Fruit fly (Drosophila melanogaster) whole organism, embryonic: ENCODE results near the gene Pif1B.

Experiments used
- Atf3 ChIP-seq: fragments of 200-800 bp; sonication (Bioruptor generic); optimal IDR thresholded peaks from 3 replicates; lab custom pipeline; 2016; ENCODE audit warnings: missing biosample characterization, missing genetic modification characterization
- CG10147 ChIP-seq: fragments of 200-800 bp; sonication (Bioruptor generic); optimal IDR thresholded peaks from 2 replicates; lab custom pipeline; 2019; ENCODE audit warnings: missing biosample characterization, mild to moderate bottlenecking, missing genetic modification characterization, moderate library complexity
- CG11560 ChIP-seq: fragments of 200-800 bp; sonication (Bioruptor generic); IDR thresholded peaks from 3 replicates; pipeline ENCODE4 v1.3.6; 2022; ENCODE audit warnings: missing biosample characterization, missing genetic modification characterization
- CG12104 ChIP-seq: fragments of 200-800 bp; sonication (Bioruptor generic); optimal IDR thresholded peaks from 3 replicates; lab custom pipeline; 2016; ENCODE audit warnings: missing biosample characterization, missing genetic modification characterization
- CG12769 ChIP-seq: fragments of 200-800 bp; sonication (Bioruptor generic); optimal IDR thresholded peaks from 2 replicates; lab custom pipeline; 2019; ENCODE audit warnings: missing biosample characterization, mild to moderate bottlenecking, missing genetic modification characterization, moderate library complexity
- CG14710 ChIP-seq: fragments of 200-800 bp; sonication (Bioruptor generic); optimal IDR thresholded peaks from 3 replicates; lab custom pipeline; 2019; ENCODE audit warnings: missing biosample characterization, mild to moderate bottlenecking, missing genetic modification characterization, moderate library complexity
- CG16863 ChIP-seq: fragments of 200-800 bp; sonication (Bioruptor generic); optimal IDR thresholded peaks from 3 replicates; lab custom pipeline; 2016; ENCODE audit warnings: missing biosample characterization, missing genetic modification characterization
- CG17328 ChIP-seq: fragments of 200-800 bp; sonication (Bioruptor generic); IDR thresholded peaks from 2 replicates; pipeline ENCODE4 v1.3.6; 2022; ENCODE audit warnings: missing biosample characterization, missing genetic modification characterization
- CG17359 ChIP-seq: fragments of 200-800 bp; sonication (Bioruptor generic); optimal IDR thresholded peaks from 3 replicates; lab custom pipeline; 2018; ENCODE audit warnings: missing biosample characterization, mild to moderate bottlenecking, missing genetic modification characterization, moderate library complexity
- CG1832 ChIP-seq: fragments of 200-800 bp; sonication (Bioruptor generic); optimal IDR thresholded peaks from 2 replicates; lab custom pipeline; 2017; ENCODE audit warnings: missing biosample characterization, mild to moderate bottlenecking, missing genetic modification characterization, inconsistent platforms
- CG30403 ChIP-seq: fragments of 200-800 bp; sonication (Bioruptor generic); optimal IDR thresholded peaks from 3 replicates; lab custom pipeline; 2016; ENCODE audit warnings: missing biosample characterization, missing genetic modification characterization
- CG31365 ChIP-seq: fragments of 200-800 bp; sonication (Bioruptor generic); optimal IDR thresholded peaks from 2 replicates; lab custom pipeline; 2018; ENCODE audit warnings: missing biosample characterization, mild to moderate bottlenecking, missing genetic modification characterization
- CG31441 ChIP-seq: fragments of 200-800 bp; sonication (Bioruptor generic); IDR thresholded peaks from 2 replicates; pipeline ENCODE4 v1.3.6; 2022; ENCODE audit warnings: missing biosample characterization, missing genetic modification characterization
- CG34224 ChIP-seq: fragments of 200-800 bp; sonication (Bioruptor generic); IDR thresholded peaks from 3 replicates; pipeline ENCODE4 v1.3.6; 2022; ENCODE audit warnings: missing biosample characterization, missing genetic modification characterization; ENCODE audit not compliant: partially characterized antibody
- CG4328 ChIP-seq: fragments of 200-800 bp; sonication (Bioruptor generic); optimal IDR thresholded peaks from 3 replicates; lab custom pipeline; 2017; ENCODE audit warnings: missing biosample characterization, missing genetic modification reagents, missing genetic modification characterization
- CG5180 ChIP-seq: fragments of 200-800 bp; sonication (Bioruptor generic); optimal IDR thresholded peaks from 3 replicates; lab custom pipeline; 2017; ENCODE audit warnings: missing biosample characterization, missing genetic modification characterization, mild to moderate bottlenecking, moderate library complexity, missing genetic modification reagents
- CG6683 ChIP-seq: fragments of 200-800 bp; sonication (Bioruptor generic); optimal IDR thresholded peaks from 2 replicates; lab custom pipeline; 2017; ENCODE audit warnings: missing biosample characterization, mild to moderate bottlenecking, missing genetic modification characterization, missing genetic modification reagents
- CG6813 ChIP-seq: fragments of 200-800 bp; sonication (Bioruptor generic); optimal IDR thresholded peaks from 2 replicates; lab custom pipeline; 2017; ENCODE audit warnings: missing biosample characterization, missing genetic modification characterization, mild to moderate bottlenecking, moderate library complexity, missing genetic modification reagents
- CG7786 ChIP-seq: fragments of 200-800 bp; sonication (Bioruptor generic); optimal IDR thresholded peaks from 2 replicates; lab custom pipeline; 2016; ENCODE audit warnings: missing biosample characterization, missing genetic modification characterization
- CG7963 ChIP-seq: fragments of 200-800 bp; sonication (Bioruptor generic); IDR thresholded peaks from 3 replicates; pipeline ENCODE4 v1.3.6; 2022; ENCODE audit warnings: missing biosample characterization, missing genetic modification characterization; ENCODE audit not compliant: partially characterized antibody
- CG7987 ChIP-seq: fragments of 200-800 bp; sonication (Bioruptor generic); optimal IDR thresholded peaks from 2 replicates; lab custom pipeline; 2018; ENCODE audit warnings: missing biosample characterization, mild to moderate bottlenecking, missing genetic modification characterization, moderate library complexity
- CG8089 ChIP-seq: fragments of 200-800 bp; sonication (Bioruptor generic); optimal IDR thresholded peaks from 3 replicates; lab custom pipeline; 2016; ENCODE audit warnings: missing biosample characterization, missing genetic modification characterization
- CG9797 ChIP-seq: fragments of 200-800 bp; sonication (Bioruptor generic); optimal IDR thresholded peaks from 3 replicates; lab custom pipeline; 2018; ENCODE audit warnings: missing biosample characterization, mild to moderate bottlenecking, missing genetic modification characterization
- Dref ChIP-seq: fragments of 200-800 bp; sonication (Bioruptor generic); IDR thresholded peaks from 2 replicates; pipeline ENCODE4 v1.3.6; 2022; ENCODE audit warnings: missing biosample characterization, missing genetic modification characterization
- HHEX ChIP-seq: fragments of 200-800 bp; sonication (Bioruptor generic); optimal IDR thresholded peaks from 3 replicates; lab custom pipeline; 2017; ENCODE audit warnings: missing biosample characterization, mild to moderate bottlenecking, missing genetic modification characterization, missing genetic modification reagents
- HLH54F ChIP-seq: fragments of 200-800 bp; sonication (Bioruptor generic); optimal IDR thresholded peaks from 3 replicates; lab custom pipeline; 2016; ENCODE audit warnings: missing biosample characterization, missing genetic modification characterization
- Myb ChIP-seq: fragments of 200-800 bp; sonication (Bioruptor generic); optimal IDR thresholded peaks from 2 replicates; lab custom pipeline; 2016; ENCODE audit warnings: missing biosample characterization, missing genetic modification characterization
- NK7.1 ChIP-seq: fragments of 200-800 bp; sonication (Bioruptor generic); optimal IDR thresholded peaks from 3 replicates; lab custom pipeline; 2016; ENCODE audit warnings: missing biosample characterization, missing genetic modification characterization
- Poxn ChIP-seq: fragments of 200-800 bp; sonication (Bioruptor generic); IDR thresholded peaks from 2 replicates; pipeline ENCODE4 v1.3.6; 2022; ENCODE audit warnings: missing biosample characterization, missing genetic modification characterization
- Rx ChIP-seq: fragments of 200-800 bp; sonication (Bioruptor generic); IDR thresholded peaks from 2 replicates; pipeline ENCODE4 v1.3.6; 2022; ENCODE audit warnings: missing biosample characterization, missing genetic modification characterization
- Sry-β ChIP-seq: fragments of 200-800 bp; sonication (Bioruptor generic); optimal IDR thresholded peaks from 2 replicates; lab custom pipeline; 2018; ENCODE audit warnings: missing biosample characterization, mild to moderate bottlenecking, missing genetic modification characterization, moderate library complexity
- Sry-δ ChIP-seq: fragments of 200-800 bp; sonication (Bioruptor generic); optimal IDR thresholded peaks from 2 replicates; lab custom pipeline; 2016; ENCODE audit warnings: missing biosample characterization, missing genetic modification characterization
- Stat92E ChIP-seq, 3 experiments: fragments of >200 bp in 2 of 3; fragments of 200-800 bp in 1 of 3; sonication (Bioruptor generic) in 1 of 3; optimal IDR thresholded peaks; 2 replicates each; lab custom pipeline; 2017 to 2019; ENCODE audit warnings: missing biosample characterization in 3 of 3, missing genetic modification characterization in 3 of 3, mild to moderate bottlenecking in 1 of 3, moderate library complexity in 1 of 3
- bcd ChIP-seq: fragments of 200-800 bp; sonication (Bioruptor generic); optimal IDR thresholded peaks from 2 replicates; lab custom pipeline; 2017; ENCODE audit warnings: missing biosample characterization, mild to moderate bottlenecking, missing genetic modification characterization
- ems ChIP-seq: fragments of 200-800 bp; sonication (Bioruptor generic); optimal IDR thresholded peaks from 3 replicates; lab custom pipeline; 2016; ENCODE audit warnings: missing biosample characterization, missing genetic modification characterization
- en ChIP-seq: fragments of 200-800 bp; sonication (Bioruptor generic); optimal IDR thresholded peaks from 2 replicates; lab custom pipeline; 2016; ENCODE audit warnings: missing biosample characterization, missing genetic modification characterization
- ewg ChIP-seq: fragments of 200-800 bp; sonication (Bioruptor generic); optimal IDR thresholded peaks from 3 replicates; lab custom pipeline; 2017; ENCODE audit warnings: mild to moderate bottlenecking, missing biosample characterization, missing genetic modification reagents, missing genetic modification characterization
- exex ChIP-seq: fragments of 200-800 bp; sonication (Bioruptor generic); optimal IDR thresholded peaks from 4 replicates; lab custom pipeline; 2018; ENCODE audit warnings: missing biosample characterization, mild to moderate bottlenecking, missing genetic modification characterization, moderate library complexity
- gem ChIP-seq: fragments of 200-800 bp; sonication (Bioruptor generic); optimal IDR thresholded peaks from 2 replicates; lab custom pipeline; 2019; ENCODE audit warnings: missing biosample characterization, mild to moderate bottlenecking, missing genetic modification characterization, moderate library complexity
- gfzf ChIP-seq: fragments of 200-800 bp; sonication (Bioruptor generic); optimal IDR thresholded peaks from 2 replicates; lab custom pipeline; 2016; ENCODE audit warnings: missing biosample characterization, mild to moderate bottlenecking, missing genetic modification characterization, moderate library complexity
- grau ChIP-seq: fragments of 200-800 bp; optimal IDR thresholded peaks from 3 replicates; lab custom pipeline; 2019; ENCODE audit warnings: missing biosample characterization, mild to moderate bottlenecking, missing genetic modification characterization, moderate library complexity
- jumu ChIP-seq: fragments of 200-800 bp; sonication (Bioruptor generic); optimal IDR thresholded peaks from 3 replicates; lab custom pipeline; 2016; ENCODE audit warnings: missing biosample characterization, missing genetic modification characterization
- mam ChIP-seq: fragments of 200-800 bp; sonication (Bioruptor generic); optimal IDR thresholded peaks from 3 replicates; lab custom pipeline; 2016; ENCODE audit warnings: missing biosample characterization, missing genetic modification characterization
- odd ChIP-seq: fragments of 200-800 bp; sonication (Bioruptor generic); optimal IDR thresholded peaks from 2 replicates; lab custom pipeline; 2017; ENCODE audit warnings: missing biosample characterization, mild to moderate bottlenecking, missing genetic modification characterization
- pros ChIP-seq: fragments of 200-800 bp; sonication (Bioruptor generic); optimal IDR thresholded peaks from 3 replicates; lab custom pipeline; 2019; ENCODE audit warnings: missing biosample characterization, mild to moderate bottlenecking, missing genetic modification characterization, moderate library complexity
- ranshi ChIP-seq: fragments of 200-800 bp; sonication (Bioruptor generic); IDR thresholded peaks from 2 replicates; pipeline ENCODE4 v1.3.6; 2022; ENCODE audit warnings: missing biosample characterization, missing genetic modification characterization
- sens ChIP-seq: fragments of 200-800 bp; sonication (Bioruptor generic); peaks from one replicate; lab custom pipeline; 2016; ENCODE audit warnings: missing biosample characterization, missing genetic modification characterization
- seq ChIP-seq: fragments of 200-800 bp; sonication (Bioruptor generic); IDR thresholded peaks from 2 replicates; pipeline ENCODE4 v1.3.6; 2022; ENCODE audit warnings: missing biosample characterization, missing genetic modification characterization
- sna ChIP-seq: fragments of 200-800 bp; sonication (Bioruptor generic); IDR thresholded peaks from 2 replicates; pipeline ENCODE4 v1.3.6; 2022; ENCODE audit warnings: missing biosample characterization, missing genetic modification characterization; ENCODE audit not compliant: partially characterized antibody

Gene Pif1B

dm6 chr3R:8811323-8811936 is 10.5 kb upstream of the Pif1B start (continued):
- TF ChIP-seq ems (GFP tag; lab: Kevin White, UChicago) (peak; percentile 99), CG6683 (peak; percentile 95), gem (tag; lab: Kevin White, UChicago) (peak; percentile 99), CG4328 (peak; percentile 96), Myb (GFP tag; lab: Kevin White, UChicago) (peak; percentile 93), sna (GFP tag; lab: Robert Waterston, UW) (no peak), CG12769 (peak; percentile 100), seq (GFP tag; lab: Robert Waterston, UW) (peak; percentile 99), Sry-β (GFP tag; lab: Kevin White, UChicago) (peak; percentile 69), CG17359 (tag; lab: Kevin White, UChicago) (peak; percentile 99), mam (GFP tag; lab: Kevin White, UChicago) (peak; percentile 99), CG34224 (GFP tag; lab: Robert Waterston, UW) (no peak; the same call in 2 of the 3 replicates), CG14710 (peak; percentile 96), CG8089 (GFP tag; lab: Kevin White, UChicago) (peak; percentile 98), NK7.1 (peak; percentile 99), CG17328 (peak; percentile 98), CG31365 (tag; lab: Kevin White, UChicago) (peak; percentile 93), CG7987 (peak; percentile 97), CG7786 (GFP tag; lab: Kevin White, UChicago) (peak; percentile 99), Atf3 (GFP tag; lab: Kevin White, UChicago) (peak; percentile 98), CG6813 (peak; percentile 98), CG16863 (GFP tag; lab: Kevin White, UChicago) (peak; percentile 99), ranshi (GFP tag; lab: Robert Waterston, UW) (peak; percentile 99), sens (peak; percentile 100), Sry-δ (GFP tag; lab: Kevin White, UChicago) (peak; percentile 78), CG5180 (peak; percentile 94), CG9797 (GFP tag; lab: Kevin White, UChicago) (peak; percentile 44), CG1832 (no peak), gfzf (peak; percentile 36), HLH54F (GFP tag; lab: Kevin White, UChicago) (peak; percentile 99), HHEX (peak; percentile 99), odd (peak; percentile 98), grau (tag; lab: Kevin White, UChicago) (peak; percentile 98), pros (peak; percentile 59), CG12104 (GFP tag; lab: Kevin White, UChicago) (peak; percentile 99), Stat92E (GFP tag; optimal IDR thresholded peaks at IDR 0.05; lab: Kevin White, UChicago) (peak in 1 of 3 experiments; percentile 92), Rx (GFP tag; lab: Robert Waterston, UW) (peak; percentile 98), Poxn (peak; percentile 98), CG31441 (GFP tag; lab: Robert Waterston, UW) (peak; percentile 88), en (peak; percentile 97), Dref (no peak; the same call in 1 of the 2 replicates), CG11560 (tag; lab: Robert Waterston, UW) (peak; percentile 93), ewg (GFP tag; lab: Kevin White, UChicago) (peak; percentile 97), exex (tag; lab: Kevin White, UChicago) (peak; percentile 94), bcd (GFP tag; lab: Kevin White, UChicago) (peak; percentile 99), jumu (GFP tag; lab: Kevin White, UChicago) (peak; percentile 98), CG7963 (no peak), CG10147 (GFP tag; lab: Kevin White, UChicago) (peak; percentile 99), CG30403 (GFP tag; lab: Kevin White, UChicago) (peak; percentile 99)
